Fruit fly (Drosophila melanogaster) whole organism, adult: ENCODE data around the gene CG14221.

ENCODE experiments used
- CG12768 ChIP-seq: fragments of 200-800 bp; sonication (Bioruptor generic); optimal IDR thresholded peaks from 2 replicates; lab custom pipeline; 2017; ENCODE audit warnings: missing biosample characterization, missing genetic modification characterization, mild to moderate bottlenecking, moderate library complexity, missing genetic modification reagents
- CG7045 ChIP-seq: fragments of 200-800 bp; sonication (Bioruptor generic); optimal IDR thresholded peaks from 2 replicates; lab custom pipeline; 2017; ENCODE audit warnings: missing biosample characterization, mild to moderate bottlenecking, missing genetic modification characterization
- Hr96 ChIP-seq: fragments of 200-800 bp; sonication (Bioruptor generic); optimal IDR thresholded peaks from 2 replicates; lab custom pipeline; 2016; ENCODE audit warnings: missing biosample characterization, missing genetic modification characterization
- kay ChIP-seq: fragments of 200-800 bp; sonication (Bioruptor generic); peaks from one replicate; lab custom pipeline; 2016; ENCODE audit warnings: missing biosample characterization, missing genetic modification characterization, borderline replicate concordance

dm6 chrX:19621145-19621544, at the start of gene CG14221:
- TF ChIP-seq kay: no peak
- TF ChIP-seq CG7045 (GFP tag; lab: Kevin White, UChicago): no peak
- TF ChIP-seq Hr96: no peak
- TF ChIP-seq CG12768 (GFP tag; lab: Kevin White, UChicago): no peak
